Worm (Caenorhabditis elegans) whole organism, L1 larva: Measurements from ENCODE around the gene ZK1290.15.

Experiments used
- ama-1 ChIP-seq: fragments of 150-350 bp; optimal IDR thresholded peaks from 2 replicates; lab custom pipeline; 2014
- egl-13 ChIP-seq: sonication (generic microtip); optimal IDR thresholded peaks from 2 replicates; lab custom pipeline; 2016; ENCODE audit warnings: missing genotype, missing genetic modification reagents, missing genetic modification characterization, missing compliant biosample characterization
- lin-35 ChIP-seq, 2 experiments: fragments of 150-350 bp; optimal IDR thresholded peaks; 2 replicates each; lab custom pipeline; 2014; ENCODE audit warnings: missing biosample characterization in 2 of 2, missing genetic modification characterization in 2 of 2, missing genetic modification reagents in 2 of 2
- lsy-2 ChIP-seq, 2 experiments: fragments of 150-350 bp; optimal IDR thresholded peaks; 2 replicates each; lab custom pipeline; 2014; ENCODE audit warnings: missing biosample characterization in 2 of 2, missing genetic modification characterization in 2 of 2
- mep-1 ChIP-seq: fragments of 150-350 bp; optimal IDR thresholded peaks from 2 replicates; lab custom pipeline; 2014; ENCODE audit warnings: missing biosample characterization, missing genetic modification characterization
- nhr-12 ChIP-seq: sonication (generic microtip); optimal IDR thresholded peaks from 2 replicates; lab custom pipeline; 2017; ENCODE audit warnings: missing biosample characterization, missing genetic modification characterization
- nhr-28 ChIP-seq: fragments of 150-350 bp; optimal IDR thresholded peaks from 2 replicates; lab custom pipeline; 2014; ENCODE audit warnings: missing biosample characterization, missing genetic modification characterization
- nhr-47 ChIP-seq: sonication (generic microtip); optimal IDR thresholded peaks from 2 replicates; lab custom pipeline; 2016; ENCODE audit warnings: mild to moderate bottlenecking, missing genetic modification characterization, moderate library complexity, missing compliant biosample characterization
- nhr-90 ChIP-seq: sonication (generic microtip); optimal IDR thresholded peaks from 2 replicates; lab custom pipeline; 2016; ENCODE audit warnings: mild to moderate bottlenecking, missing genetic modification characterization, missing compliant biosample characterization; ENCODE audit not compliant: poor library complexity
- unc-130 ChIP-seq: fragments of 150-350 bp; optimal IDR thresholded peaks from 2 replicates; lab custom pipeline; 2017; ENCODE audit warnings: missing biosample characterization, missing genetic modification characterization, inconsistent platforms
- vab-15 ChIP-seq: sonication (generic microtip); optimal IDR thresholded peaks from 2 replicates; lab custom pipeline; 2017; ENCODE audit warnings: missing genotype, mild to moderate bottlenecking, missing genetic modification characterization, missing compliant biosample characterization

DNA sequence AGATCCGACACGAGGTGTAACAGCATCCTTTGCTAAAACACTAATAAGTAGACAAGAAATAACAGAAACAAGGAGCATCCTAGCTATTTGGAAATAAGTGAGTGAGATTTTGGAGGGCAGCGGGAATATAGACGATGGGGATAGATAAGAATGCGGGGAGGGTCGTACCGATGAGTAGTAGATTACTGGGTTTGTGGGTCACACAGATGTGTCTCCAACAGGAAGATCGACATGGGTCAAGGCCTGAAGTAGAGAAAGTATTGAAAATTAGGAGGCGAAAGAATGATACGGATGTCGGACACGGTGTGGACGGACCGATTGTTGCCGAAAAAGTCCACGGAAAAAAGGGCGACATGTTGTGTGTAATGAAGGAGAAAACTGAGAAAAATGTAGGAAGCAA is 11.0 kb downstream of the ZK1290.15 start, which contains the start of gene wrt-10:
- no peak for TF ChIP-seq lin-35 (GFP tag; optimal IDR thresholded peaks at IDR 0.05; lab: Kevin White, UChicago)
- TF ChIP-seq nhr-90 (tag; lab: Kevin White, UChicago) = no peak
- TF ChIP-seq unc-130 (tag; lab: Kevin White, UChicago) = no peak
- TF ChIP-seq ama-1 = no peak
- TF ChIP-seq nhr-28 (tag; lab: Kevin White, UChicago) = no peak
- no peak for TF ChIP-seq nhr-12 (tag; lab: Kevin White, UChicago)
- TF ChIP-seq nhr-47 (tag; lab: Kevin White, UChicago) = no peak
- TF ChIP-seq lsy-2 (tag; optimal IDR thresholded peaks at IDR 0.05; lab: Kevin White, UChicago) = no peak
- TF ChIP-seq mep-1 (tag; lab: Kevin White, UChicago) = no peak
- TF ChIP-seq egl-13 (tag; lab: Kevin White, UChicago) = no peak
- no peak for TF ChIP-seq vab-15 (tag; lab: Kevin White, UChicago)
